Worm (Caenorhabditis elegans) whole organism, L4 larva: Measurements from ENCODE around the gene F10C1.23.

Source experiments
- daf-16 ChIP-seq, 3 experiments: sonication (generic microtip); optimal IDR thresholded peaks; 2 replicates each; lab custom pipeline; 2016 to 2017; ENCODE audit warnings: missing genetic modification characterization in 3 of 3, missing genetic modification reagents in 3 of 3, mild to moderate bottlenecking in 2 of 3, missing compliant biosample characterization in 2 of 3, missing biosample characterization in 1 of 3, moderate library complexity in 1 of 3
- dmd-6 ChIP-seq: fragments of 200-800 bp; sonication (Bioruptor generic); IDR thresholded peaks from 2 replicates; pipeline ENCODE4 v1.3.6; 2022; ENCODE audit warnings: missing genetic modification reagents, missing genetic modification characterization, missing compliant biosample characterization
- dmd-8 ChIP-seq: fragments of 200-800 bp; sonication (Bioruptor generic); IDR thresholded peaks from 2 replicates; pipeline ENCODE4 v1.3.6; 2022; ENCODE audit warnings: missing genetic modification characterization, missing compliant biosample characterization
- dve-1 ChIP-seq: sonication (generic microtip); optimal IDR thresholded peaks from 2 replicates; lab custom pipeline; 2017; ENCODE audit warnings: antibody characterized with exemption, mild to moderate bottlenecking, missing genetic modification characterization, missing compliant biosample characterization; ENCODE audit not compliant: insufficient read depth
- egl-43 ChIP-seq: fragments of 200-800 bp; sonication (Bioruptor generic); IDR thresholded peaks from 2 replicates; pipeline ENCODE4 v1.3.6; 2022; ENCODE audit warnings: missing genetic modification reagents, missing genetic modification characterization, missing compliant biosample characterization
- hlh-11 ChIP-seq: fragments of 200-800 bp; sonication (Bioruptor generic); optimal IDR thresholded peaks from 2 replicates; lab custom pipeline; 2018; ENCODE audit warnings: mild to moderate bottlenecking, missing genetic modification characterization, missing compliant biosample characterization
- lin-1 ChIP-seq: fragments of 200-800 bp; sonication (Bioruptor generic); IDR thresholded peaks from 2 replicates; pipeline ENCODE4 v1.3.6; 2022; ENCODE audit warnings: missing genetic modification reagents, missing genetic modification characterization, missing compliant biosample characterization
- nhr-28 ChIP-seq: fragments of 150-350 bp; optimal IDR thresholded peaks from 2 replicates; lab custom pipeline; 2014; ENCODE audit warnings: missing biosample characterization, missing genetic modification characterization
- nhr-41 ChIP-seq: fragments of 200-800 bp; sonication (Bioruptor generic); IDR thresholded peaks from 2 replicates; pipeline ENCODE4 v1.3.6; 2022; ENCODE audit warnings: missing genetic modification reagents, missing genetic modification characterization, missing compliant biosample characterization
- nhr-77 ChIP-seq: fragments of 150-350 bp; optimal IDR thresholded peaks from 2 replicates; lab custom pipeline; 2014; ENCODE audit warnings: missing biosample characterization, missing genetic modification characterization
- pqm-1 ChIP-seq: sonication (generic microtip); optimal IDR thresholded peaks from 2 replicates; lab custom pipeline; 2017; ENCODE audit warnings: missing biosample characterization, missing genetic modification characterization

The F10C1.23 gene

DNA sequence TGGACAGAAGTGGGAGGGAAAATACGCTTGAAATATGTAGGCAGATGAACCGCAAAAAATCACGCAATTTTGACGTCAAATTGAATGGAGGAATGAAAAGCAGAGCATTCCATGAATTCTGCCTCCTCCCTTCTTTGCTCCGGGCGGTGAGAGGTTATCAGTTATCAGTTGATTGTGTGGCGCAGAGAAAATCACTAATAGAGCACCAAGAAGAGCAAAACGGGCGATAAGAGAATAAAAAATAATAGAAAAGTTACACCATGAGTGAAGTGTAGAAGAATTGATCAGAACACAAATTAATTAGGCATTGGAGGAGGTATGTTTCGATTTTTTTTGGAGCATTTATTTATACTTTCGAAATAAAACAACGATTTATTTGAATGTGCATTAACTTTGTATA lies 48.7 kb downstream of the F10C1.23 start:
- TF ChIP-seq dve-1: peak; percentile 28
- TF ChIP-seq egl-43 (GFP tag; lab: Robert Waterston, UW): no peak
- TF ChIP-seq hlh-11: peak; percentile 64
- peak; percentile 52 for TF ChIP-seq nhr-77
- TF ChIP-seq pqm-1 (tag; lab: Kevin White, UChicago): peak; percentile 92
- peak; percentile 89 for TF ChIP-seq dmd-6 (GFP tag; lab: Robert Waterston, UW)
- TF ChIP-seq dmd-8 (GFP tag; lab: Robert Waterston, UW): no peak
- peak; percentile 90 for TF ChIP-seq nhr-28 (tag; lab: Kevin White, UChicago)
- 0 out of 2 replicates have a peak, but pooled peaks have one; percentile 26 for TF ChIP-seq lin-1 (GFP tag; lab: Robert Waterston, UW)
- TF ChIP-seq daf-16 (GFP tag; optimal IDR thresholded peaks at IDR 0.05; lab: Kevin White, UChicago): no peak
- TF ChIP-seq daf-16 (tag; optimal IDR thresholded peaks at IDR 0.05; lab: Kevin White, UChicago): peak; percentile 38
- TF ChIP-seq nhr-41 (GFP tag; lab: Robert Waterston, UW): peak; percentile 60; the same call in 1 of the 2 replicates
